Fruit fly (Drosophila melanogaster) whole organism, embryonic: ENCODE measurements around the gene PPP4R2r.

Experiments
- BEAF-32 ChIP-seq: fragments of 200-800 bp; sonication (Bioruptor generic); optimal IDR thresholded peaks from 3 replicates; lab custom pipeline; 2017; ENCODE audit warnings: missing biosample characterization, missing genetic modification characterization, mild to moderate bottlenecking, moderate library complexity, missing genetic modification reagents
- CG10366 ChIP-seq: fragments of 200-800 bp; sonication (Bioruptor generic); IDR thresholded peaks from 2 replicates; pipeline ENCODE4 v1.3.6; 2022; ENCODE audit warnings: missing biosample characterization, missing genetic modification characterization
- CG10462 ChIP-seq: fragments of 200-800 bp; sonication (Bioruptor generic); optimal IDR thresholded peaks from 2 replicates; lab custom pipeline; 2016; ENCODE audit warnings: missing biosample characterization, missing genetic modification characterization
- CG10979 ChIP-seq: fragments of 200-800 bp; sonication (Bioruptor generic); optimal IDR thresholded peaks from 2 replicates; lab custom pipeline; 2018; ENCODE audit warnings: missing biosample characterization, mild to moderate bottlenecking, missing genetic modification characterization, moderate library complexity
- CG11247 ChIP-seq: fragments of 200-800 bp; sonication (Bioruptor generic); IDR thresholded peaks from 2 replicates; pipeline ENCODE4 v1.3.6; 2022; ENCODE audit warnings: missing biosample characterization, missing genetic modification characterization
- CG15696 ChIP-seq: fragments of 200-800 bp; sonication (Bioruptor generic); optimal IDR thresholded peaks from 2 replicates; lab custom pipeline; 2019; ENCODE audit warnings: missing biosample characterization, mild to moderate bottlenecking, missing genetic modification characterization, moderate library complexity
- CG17612 ChIP-seq: fragments of 200-800 bp; sonication (Bioruptor generic); IDR thresholded peaks from 2 replicates; pipeline ENCODE4 v1.3.6; 2022; ENCODE audit warnings: missing biosample characterization, missing genetic modification characterization
- CG18011 ChIP-seq: fragments of 200-800 bp; sonication (Bioruptor generic); optimal IDR thresholded peaks from 2 replicates; lab custom pipeline; 2017; ENCODE audit warnings: missing biosample characterization, missing genetic modification characterization, mild to moderate bottlenecking, moderate library complexity, missing genotype
- CG18599 ChIP-seq: fragments of 200-800 bp; sonication (Bioruptor generic); optimal IDR thresholded peaks from 3 replicates; lab custom pipeline; 2017; ENCODE audit warnings: missing biosample characterization, missing genetic modification characterization, mild to moderate bottlenecking, moderate library complexity, missing genetic modification reagents
- CG32772 ChIP-seq: fragments of 200-800 bp; sonication (Bioruptor generic); IDR thresholded peaks from 2 replicates; pipeline ENCODE4 v1.3.6; 2022; ENCODE audit warnings: missing biosample characterization, missing genetic modification characterization
- CG34422 ChIP-seq: fragments of 200-800 bp; sonication (Bioruptor generic); IDR thresholded peaks from 3 replicates; pipeline ENCODE4 v1.3.6; 2022; ENCODE audit warnings: missing biosample characterization, missing genetic modification characterization
- CG4328 ChIP-seq: fragments of 200-800 bp; sonication (Bioruptor generic); optimal IDR thresholded peaks from 3 replicates; lab custom pipeline; 2017; ENCODE audit warnings: missing biosample characterization, missing genetic modification reagents, missing genetic modification characterization
- CG4854 ChIP-seq: fragments of 200-800 bp; sonication (Bioruptor generic); optimal IDR thresholded peaks from 2 replicates; lab custom pipeline; 2016; ENCODE audit warnings: missing biosample characterization, missing genetic modification characterization, inconsistent platforms
- CG5180 ChIP-seq: fragments of 200-800 bp; sonication (Bioruptor generic); optimal IDR thresholded peaks from 3 replicates; lab custom pipeline; 2017; ENCODE audit warnings: missing biosample characterization, missing genetic modification characterization, mild to moderate bottlenecking, moderate library complexity, missing genetic modification reagents
- CG5245 ChIP-seq: fragments of 200-800 bp; sonication (Bioruptor generic); optimal IDR thresholded peaks from 3 replicates; lab custom pipeline; 2016; ENCODE audit warnings: missing biosample characterization, missing genetic modification characterization
- CG6175 ChIP-seq: fragments of 200-800 bp; sonication (Bioruptor generic); IDR thresholded peaks from 3 replicates; pipeline ENCODE4 v1.3.6; 2022; ENCODE audit warnings: missing biosample characterization, missing genetic modification characterization
- CG6791 ChIP-seq: fragments of 200-800 bp; sonication (Bioruptor generic); IDR thresholded peaks from 3 replicates; pipeline ENCODE4 v1.3.6; 2022; ENCODE audit warnings: missing biosample characterization, missing genetic modification characterization; ENCODE audit not compliant: partially characterized antibody
- CG7928 ChIP-seq: fragments of 200-800 bp; sonication (Bioruptor generic); optimal IDR thresholded peaks from 2 replicates; lab custom pipeline; 2017; ENCODE audit warnings: missing biosample characterization, mild to moderate bottlenecking, missing genetic modification characterization
- Dad ChIP-seq: fragments of 200-800 bp; sonication (Bioruptor generic); optimal IDR thresholded peaks from 3 replicates; lab custom pipeline; 2016; ENCODE audit warnings: missing biosample characterization, missing genetic modification characterization
- Fer2 ChIP-seq: fragments of 200-800 bp; sonication (Bioruptor generic); optimal IDR thresholded peaks from 2 replicates; lab custom pipeline; 2018; ENCODE audit warnings: missing biosample characterization, mild to moderate bottlenecking, missing genetic modification characterization, moderate library complexity
- Myb ChIP-seq: fragments of 200-800 bp; sonication (Bioruptor generic); optimal IDR thresholded peaks from 2 replicates; lab custom pipeline; 2016; ENCODE audit warnings: missing biosample characterization, missing genetic modification characterization
- Scr ChIP-seq: fragments of 200-800 bp; sonication (Bioruptor generic); IDR thresholded peaks from 2 replicates; pipeline ENCODE4 v1.3.6; 2022; ENCODE audit warnings: missing biosample characterization, missing genetic modification characterization; ENCODE audit not compliant: partially characterized antibody
- Sry-β ChIP-seq: fragments of 200-800 bp; sonication (Bioruptor generic); optimal IDR thresholded peaks from 2 replicates; lab custom pipeline; 2018; ENCODE audit warnings: missing biosample characterization, mild to moderate bottlenecking, missing genetic modification characterization, moderate library complexity
- Vsx1 ChIP-seq: fragments of 200-800 bp; sonication (Bioruptor generic); optimal IDR thresholded peaks from 2 replicates; lab custom pipeline; 2017; ENCODE audit warnings: missing biosample characterization, mild to moderate bottlenecking, missing genetic modification characterization, missing genetic modification reagents
- ab ChIP-seq: fragments of 200-800 bp; sonication (Bioruptor generic); optimal IDR thresholded peaks from 2 replicates; lab custom pipeline; 2016; ENCODE audit warnings: missing biosample characterization, missing genetic modification characterization
- amos ChIP-seq: fragments of 200-800 bp; sonication (Bioruptor generic); IDR thresholded peaks from 2 replicates; pipeline ENCODE4 v1.3.6; 2022; ENCODE audit warnings: missing biosample characterization, missing genetic modification characterization; ENCODE audit not compliant: partially characterized antibody
- chif ChIP-seq, 2 experiments: fragments of 200-800 bp; sonication (Bioruptor generic); optimal IDR thresholded peaks; 3 replicates each; lab custom pipeline; 2016; ENCODE audit warnings: missing biosample characterization in 2 of 2, missing genetic modification characterization in 2 of 2
- croc ChIP-seq: fragments of 200-800 bp; sonication (Bioruptor generic); conservative IDR thresholded peaks from 3 replicates; pipeline ENCODE4 v1.3.6; 2022; ENCODE audit warnings: missing biosample characterization, missing genetic modification characterization
- disco-r ChIP-seq: fragments of 200-800 bp; sonication (Bioruptor generic); optimal IDR thresholded peaks from 2 replicates; lab custom pipeline; 2016; ENCODE audit warnings: missing biosample characterization, missing genetic modification characterization
- en ChIP-seq: fragments of 200-800 bp; sonication (Bioruptor generic); optimal IDR thresholded peaks from 2 replicates; lab custom pipeline; 2016; ENCODE audit warnings: missing biosample characterization, missing genetic modification characterization
- fd64A ChIP-seq: fragments of 200-800 bp; sonication (Bioruptor generic); optimal IDR thresholded peaks from 3 replicates; lab custom pipeline; 2018; ENCODE audit warnings: missing biosample characterization, mild to moderate bottlenecking, missing genetic modification characterization
- fru ChIP-seq: fragments of >200 bp; optimal IDR thresholded peaks from 2 replicates; lab custom pipeline; 2017
- h ChIP-seq: fragments of >200 bp; optimal IDR thresholded peaks from 2 replicates; lab custom pipeline; 2017
- ham ChIP-seq: fragments of 200-800 bp; sonication (Bioruptor generic); IDR thresholded peaks from 2 replicates; pipeline ENCODE4 v1.3.6; 2022; ENCODE audit warnings: missing biosample characterization, missing genetic modification characterization
- hb ChIP-seq: fragments of 200-800 bp; sonication (Bioruptor generic); IDR thresholded peaks from 3 replicates; pipeline ENCODE4 v1.3.6; 2022; ENCODE audit warnings: missing biosample characterization, missing genetic modification characterization; ENCODE audit not compliant: partially characterized antibody
- hbn ChIP-seq: fragments of 200-800 bp; sonication (Bioruptor generic); IDR thresholded peaks from 2 replicates; pipeline ENCODE4 v1.3.6; 2022; ENCODE audit warnings: missing biosample characterization, missing genetic modification characterization; ENCODE audit not compliant: partially characterized antibody
- lab ChIP-seq: fragments of 200-800 bp; sonication (Bioruptor generic); optimal IDR thresholded peaks from 3 replicates; lab custom pipeline; 2017; ENCODE audit warnings: missing biosample characterization, missing genetic modification characterization, mild to moderate bottlenecking, moderate library complexity, missing genetic modification reagents
- lbe ChIP-seq: fragments of 200-800 bp; sonication (Bioruptor generic); optimal IDR thresholded peaks from 2 replicates; lab custom pipeline; 2016; ENCODE audit warnings: missing biosample characterization, mild to moderate bottlenecking, missing genetic modification characterization
- lmd ChIP-seq: fragments of 200-800 bp; sonication (Bioruptor generic); IDR thresholded peaks from 2 replicates; pipeline ENCODE4 v1.3.6; 2022; ENCODE audit warnings: missing biosample characterization, missing genetic modification characterization
- pum ChIP-seq: fragments of 200-800 bp; sonication (Bioruptor generic); optimal IDR thresholded peaks from 2 replicates; lab custom pipeline; 2016; ENCODE audit warnings: missing biosample characterization, missing genetic modification characterization
- ro ChIP-seq: fragments of 200-800 bp; sonication (Bioruptor generic); IDR thresholded peaks from 2 replicates; pipeline ENCODE4 v1.3.6; 2022; ENCODE audit warnings: missing biosample characterization, missing genetic modification characterization
- sisA ChIP-seq: fragments of 200-800 bp; sonication (Bioruptor generic); IDR thresholded peaks from 2 replicates; pipeline ENCODE4 v1.3.6; 2022; ENCODE audit warnings: missing biosample characterization, missing genetic modification characterization
- sna ChIP-seq: fragments of 200-800 bp; sonication (Bioruptor generic); IDR thresholded peaks from 2 replicates; pipeline ENCODE4 v1.3.6; 2022; ENCODE audit warnings: missing biosample characterization, missing genetic modification characterization; ENCODE audit not compliant: partially characterized antibody
- sob ChIP-seq: fragments of 200-800 bp; sonication (Bioruptor generic); IDR thresholded peaks from 2 replicates; pipeline ENCODE4 v1.3.6; 2022; ENCODE audit warnings: missing biosample characterization, missing genetic modification characterization
- tap ChIP-seq: fragments of 200-800 bp; optimal IDR thresholded peaks from 3 replicates; lab custom pipeline; 2019; ENCODE audit warnings: missing biosample characterization, mild to moderate bottlenecking, missing genetic modification characterization, moderate library complexity
- unc-4 ChIP-seq: fragments of 200-800 bp; sonication (Bioruptor generic); IDR thresholded peaks from 2 replicates; pipeline ENCODE4 v1.3.6; 2022; ENCODE audit warnings: missing biosample characterization, missing genetic modification characterization; ENCODE audit not compliant: partially characterized antibody
- wek ChIP-seq: fragments of 200-800 bp; sonication (Bioruptor generic); optimal IDR thresholded peaks from 3 replicates; lab custom pipeline; 2018; ENCODE audit warnings: missing biosample characterization, mild to moderate bottlenecking, missing genetic modification characterization, moderate library complexity
- z ChIP-seq: fragments of 200-800 bp; sonication (Bioruptor generic); IDR thresholded peaks from 3 replicates; pipeline ENCODE4 v1.3.6; 2022; ENCODE audit warnings: missing biosample characterization, missing genetic modification characterization
- zen2 ChIP-seq: fragments of 200-800 bp; sonication (Bioruptor generic); IDR thresholded peaks from 3 replicates; pipeline ENCODE4 v1.3.6; 2022; ENCODE audit warnings: missing biosample characterization, missing genetic modification characterization; ENCODE audit not compliant: partially characterized antibody

Gene PPP4R2r

dm6 chrX:10486144-10487030 is 7.7 kb downstream of the PPP4R2r start (continued):
- TF ChIP-seq sna (GFP tag; lab: Robert Waterston, UW) = no peak
- TF ChIP-seq CG15696 (tag; lab: Kevin White, UChicago) = no peak
- TF ChIP-seq CG5245 = no peak
- no peak for TF ChIP-seq hb (GFP tag; lab: Robert Waterston, UW)
- no peak; the same call in 1 of the 2 replicates for TF ChIP-seq amos (GFP tag; lab: Robert Waterston, UW)
- TF ChIP-seq CG18599 (GFP tag; lab: Kevin White, UChicago) = peak; percentile 85
- TF ChIP-seq CG6791 = no peak
- TF ChIP-seq CG5180 = no peak
- peak; percentile 63 for TF ChIP-seq sob (GFP tag; lab: Robert Waterston, UW)
- no peak for TF ChIP-seq Vsx1
- no peak for TF ChIP-seq h (lab: Kevin White, UChicago)
- peak; percentile 0 for TF ChIP-seq Dad (GFP tag; lab: Kevin White, UChicago)
- TF ChIP-seq Sry-β = no peak
- TF ChIP-seq disco-r = no peak
- TF ChIP-seq tap (tag; lab: Kevin White, UChicago) = peak; percentile 46
- TF ChIP-seq sisA = peak; percentile 44; the same call in 1 of the 2 replicates
- peak; percentile 55 for TF ChIP-seq CG4328 (GFP tag; lab: Kevin White, UChicago)
- TF ChIP-seq CG4854 (GFP tag; lab: Kevin White, UChicago) = peak; percentile 11
- TF ChIP-seq pum (GFP tag; lab: Kevin White, UChicago) = no peak
- TF ChIP-seq fru (lab: Kevin White, UChicago) = no peak
- TF ChIP-seq CG11247 = no peak
- TF ChIP-seq CG6175 (GFP tag; lab: Robert Waterston, UW) = no peak
- no peak for TF ChIP-seq CG10462 (GFP tag; lab: Kevin White, UChicago)
- no peak for TF ChIP-seq CG17612
- TF ChIP-seq hbn (GFP tag; lab: Robert Waterston, UW) = no peak
- no peak for TF ChIP-seq Scr (GFP tag; lab: Robert Waterston, UW)
- TF ChIP-seq Myb (GFP tag; lab: Kevin White, UChicago) = peak; percentile 34
- TF ChIP-seq CG32772 (GFP tag; lab: Robert Waterston, UW) = peak; percentile 44; the same call in 1 of the 2 replicates
- TF ChIP-seq Fer2 (tag; lab: Kevin White, UChicago) = peak; percentile 25
- peak; percentile 18 for TF ChIP-seq CG7928 (GFP tag; lab: Kevin White, UChicago)
- peak; percentile 28 for TF ChIP-seq CG18011 (GFP tag; lab: Kevin White, UChicago)
- TF ChIP-seq BEAF-32 = no peak
- no peak for TF ChIP-seq ab (GFP tag; lab: Kevin White, UChicago)
- peak; percentile 29 for TF ChIP-seq CG10979
- no peak for TF ChIP-seq ro
- peak; percentile 24 to 55 for TF ChIP-seq chif (GFP tag; optimal IDR thresholded peaks at IDR 0.05; lab: Kevin White, UChicago)
- TF ChIP-seq lmd (GFP tag; lab: Robert Waterston, UW) = peak; percentile 67
- no peak for TF ChIP-seq croc (GFP tag; lab: Robert Waterston, UW)
- peak; percentile 85 for TF ChIP-seq lab
- TF ChIP-seq unc-4 = no peak
- peak; percentile 33 for TF ChIP-seq lbe (GFP tag; lab: Kevin White, UChicago)
- TF ChIP-seq fd64A (GFP tag; lab: Kevin White, UChicago) = no peak
- no peak for TF ChIP-seq z
- TF ChIP-seq CG34422 (GFP tag; lab: Robert Waterston, UW) = no peak
- no peak for TF ChIP-seq zen2
- TF ChIP-seq ham (GFP tag; lab: Robert Waterston, UW) = no peak
- peak; percentile 4 for TF ChIP-seq wek (GFP tag; lab: Kevin White, UChicago)
- peak; percentile 13 for TF ChIP-seq en (GFP tag; lab: Kevin White, UChicago)
- TF ChIP-seq CG10366 = peak; percentile 22
